Fruit fly (Drosophila melanogaster) whole organism, embryonic: ENCODE measurements around the gene CG42299.
A peak's percentile ranks its signal among the peaks of the same experiment; 100 is the strongest.

ENCODE experiments used
- Abd-B ChIP-seq: fragments of 200-800 bp; sonication (Bioruptor generic); optimal IDR thresholded peaks from 2 replicates; lab custom pipeline; 2018; ENCODE audit warnings: missing biosample characterization, mild to moderate bottlenecking, missing genetic modification characterization, moderate library complexity
- Asciz ChIP-seq: fragments of 200-800 bp; sonication (Bioruptor generic); optimal IDR thresholded peaks from 2 replicates; lab custom pipeline; 2017; ENCODE audit warnings: missing biosample characterization, mild to moderate bottlenecking, missing genetic modification characterization, missing genetic modification reagents
- Atf6 ChIP-seq: fragments of 200-800 bp; sonication (Bioruptor generic); IDR thresholded peaks from 2 replicates; pipeline ENCODE4 v1.3.6; 2022; ENCODE audit warnings: missing biosample characterization, missing genetic modification characterization
- Bgb ChIP-seq: fragments of 200-800 bp; sonication (Bioruptor generic); IDR thresholded peaks from 2 replicates; pipeline ENCODE4 v1.3.6; 2022; ENCODE audit warnings: missing biosample characterization, missing genetic modification characterization; ENCODE audit not compliant: partially characterized antibody
- C15 ChIP-seq: fragments of 200-800 bp; sonication (Bioruptor generic); IDR thresholded peaks from 3 replicates; pipeline ENCODE4 v1.3.6; 2022; ENCODE audit warnings: missing biosample characterization, missing genetic modification characterization
- CG10321 ChIP-seq: fragments of 200-800 bp; sonication (Bioruptor generic); IDR thresholded peaks from 2 replicates; pipeline ENCODE4 v1.3.6; 2022; ENCODE audit warnings: missing biosample characterization, missing genetic modification characterization
- CG10565 ChIP-seq: fragments of 200-800 bp; sonication (Bioruptor generic); optimal IDR thresholded peaks from 3 replicates; lab custom pipeline; 2016; ENCODE audit warnings: missing biosample characterization, mild to moderate bottlenecking, missing genetic modification characterization
- CG10654 ChIP-seq: fragments of 200-800 bp; sonication (Bioruptor generic); optimal IDR thresholded peaks from 2 replicates; lab custom pipeline; 2016; ENCODE audit warnings: missing biosample characterization, missing genetic modification characterization
- CG12155 ChIP-seq: fragments of 200-800 bp; sonication (Bioruptor generic); optimal IDR thresholded peaks from 3 replicates; lab custom pipeline; 2016; ENCODE audit warnings: missing biosample characterization, missing genetic modification characterization
- CG12769 ChIP-seq: fragments of 200-800 bp; sonication (Bioruptor generic); optimal IDR thresholded peaks from 2 replicates; lab custom pipeline; 2019; ENCODE audit warnings: missing biosample characterization, mild to moderate bottlenecking, missing genetic modification characterization, moderate library complexity
- CG13123 ChIP-seq: fragments of 200-800 bp; sonication (Bioruptor generic); optimal IDR thresholded peaks from 2 replicates; lab custom pipeline; 2016; ENCODE audit warnings: missing biosample characterization, missing genetic modification characterization
- CG14050 ChIP-seq: fragments of 200-800 bp; sonication (Bioruptor generic); IDR thresholded peaks from 3 replicates; pipeline ENCODE4 v1.3.6; 2022; ENCODE audit warnings: missing biosample characterization, missing genetic modification characterization
- CG17359 ChIP-seq: fragments of 200-800 bp; sonication (Bioruptor generic); optimal IDR thresholded peaks from 3 replicates; lab custom pipeline; 2018; ENCODE audit warnings: missing biosample characterization, mild to moderate bottlenecking, missing genetic modification characterization, moderate library complexity
- CG17568 ChIP-seq: fragments of 200-800 bp; sonication (Bioruptor generic); optimal IDR thresholded peaks from 2 replicates; lab custom pipeline; 2018; ENCODE audit warnings: missing biosample characterization, mild to moderate bottlenecking, missing genetic modification characterization, moderate library complexity
- CG17829 ChIP-seq: fragments of 200-800 bp; optimal IDR thresholded peaks from 2 replicates; lab custom pipeline; 2019; ENCODE audit warnings: missing biosample characterization, mild to moderate bottlenecking, missing genetic modification characterization, moderate library complexity
- CG2889 ChIP-seq: fragments of 200-800 bp; sonication (Bioruptor generic); IDR thresholded peaks from 3 replicates; pipeline ENCODE4 v1.3.6; 2022; ENCODE audit warnings: missing biosample characterization, missing genetic modification characterization
- CG32767 ChIP-seq: fragments of 200-800 bp; sonication (Bioruptor generic); IDR thresholded peaks from 2 replicates; pipeline ENCODE4 v1.3.6; 2022; ENCODE audit warnings: missing biosample characterization, missing genetic modification characterization
- CG3407 ChIP-seq: fragments of 200-800 bp; sonication (Bioruptor generic); optimal IDR thresholded peaks from 2 replicates; lab custom pipeline; 2018; ENCODE audit warnings: missing biosample characterization, mild to moderate bottlenecking, missing genetic modification characterization
- CG34224 ChIP-seq: fragments of 200-800 bp; sonication (Bioruptor generic); IDR thresholded peaks from 3 replicates; pipeline ENCODE4 v1.3.6; 2022; ENCODE audit warnings: missing biosample characterization, missing genetic modification characterization; ENCODE audit not compliant: partially characterized antibody
- CG3838 ChIP-seq: fragments of 200-800 bp; sonication (Bioruptor generic); optimal IDR thresholded peaks from 3 replicates; lab custom pipeline; 2016; ENCODE audit warnings: missing biosample characterization, missing genetic modification characterization
- CG6272 ChIP-seq: fragments of 200-800 bp; sonication (Bioruptor generic); IDR thresholded peaks from 2 replicates; pipeline ENCODE4 v1.3.6; 2022; ENCODE audit warnings: missing biosample characterization, missing genetic modification characterization
- CG8765 ChIP-seq: fragments of 200-800 bp; sonication (Bioruptor generic); IDR thresholded peaks from 2 replicates; pipeline ENCODE4 v1.3.6; 2022; ENCODE audit warnings: missing biosample characterization, missing genetic modification characterization
- CG9437 ChIP-seq: fragments of 200-800 bp; sonication (Bioruptor generic); optimal IDR thresholded peaks from 2 replicates; lab custom pipeline; 2018; ENCODE audit warnings: missing biosample characterization, mild to moderate bottlenecking, missing genetic modification characterization
- CG9609 ChIP-seq: fragments of 200-800 bp; sonication (Bioruptor generic); optimal IDR thresholded peaks from 3 replicates; lab custom pipeline; 2016; ENCODE audit warnings: missing biosample characterization, missing genetic modification characterization
- E2f2 ChIP-seq: fragments of 200-800 bp; sonication (Bioruptor generic); IDR thresholded peaks from 2 replicates; pipeline ENCODE4 v1.3.6; 2022; ENCODE audit warnings: missing biosample characterization, missing genetic modification characterization
- H2.0 ChIP-seq: fragments of 200-800 bp; sonication (Bioruptor generic); IDR thresholded peaks from 2 replicates; pipeline ENCODE4 v1.3.6; 2022; ENCODE audit warnings: missing biosample characterization, missing genetic modification characterization
- HLHmδ ChIP-seq: fragments of 200-800 bp; sonication (Bioruptor generic); optimal IDR thresholded peaks from 2 replicates; lab custom pipeline; 2018; ENCODE audit warnings: missing biosample characterization, mild to moderate bottlenecking, missing genetic modification characterization, moderate library complexity
- Rfx ChIP-seq: fragments of 200-800 bp; sonication (Bioruptor generic); IDR thresholded peaks from 2 replicates; pipeline ENCODE4 v1.3.6; 2022; ENCODE audit warnings: missing biosample characterization, missing genetic modification characterization
- Scr ChIP-seq: fragments of 200-800 bp; sonication (Bioruptor generic); IDR thresholded peaks from 2 replicates; pipeline ENCODE4 v1.3.6; 2022; ENCODE audit warnings: missing biosample characterization, missing genetic modification characterization; ENCODE audit not compliant: partially characterized antibody
- ac ChIP-seq: fragments of 200-800 bp; sonication (Bioruptor generic); optimal IDR thresholded peaks from 3 replicates; lab custom pipeline; 2017; ENCODE audit warnings: missing biosample characterization, mild to moderate bottlenecking, missing genetic modification characterization
- ara ChIP-seq: fragments of 200-800 bp; sonication (Bioruptor generic); IDR thresholded peaks from 2 replicates; pipeline ENCODE4 v1.3.6; 2022; ENCODE audit warnings: missing biosample characterization, missing genetic modification characterization
- bsh ChIP-seq, 2 experiments: fragments of 200-800 bp; sonication (Bioruptor generic); optimal IDR thresholded peaks; 2 replicates each; lab custom pipeline; 2017 to 2018; ENCODE audit warnings: mild to moderate bottlenecking in 2 of 2, missing biosample characterization in 2 of 2, missing genetic modification characterization in 2 of 2, moderate library complexity in 1 of 2
- cas ChIP-seq: fragments of 200-800 bp; sonication (Bioruptor generic); IDR thresholded peaks from 2 replicates; pipeline ENCODE4 v1.3.6; 2022; ENCODE audit warnings: missing biosample characterization, missing genetic modification characterization
- cato ChIP-seq: fragments of 200-800 bp; sonication (Bioruptor generic); optimal IDR thresholded peaks from 2 replicates; lab custom pipeline; 2016; ENCODE audit warnings: missing biosample characterization, missing genetic modification characterization, borderline replicate concordance
- cg ChIP-seq: fragments of 200-800 bp; sonication (Bioruptor generic); optimal IDR thresholded peaks from 3 replicates; lab custom pipeline; 2019; ENCODE audit warnings: missing biosample characterization, mild to moderate bottlenecking, missing genetic modification characterization, moderate library complexity
- crc ChIP-seq: fragments of 200-800 bp; sonication (Bioruptor generic); optimal IDR thresholded peaks from 2 replicates; lab custom pipeline; 2016; ENCODE audit warnings: missing biosample characterization, missing genetic modification characterization
- dati ChIP-seq: fragments of 200-800 bp; sonication (Bioruptor generic); IDR thresholded peaks from 2 replicates; pipeline ENCODE4 v1.3.6; 2022; ENCODE audit warnings: missing biosample characterization, missing genetic modification characterization
- dmrt11E ChIP-seq: fragments of 200-800 bp; sonication (Bioruptor generic); optimal IDR thresholded peaks from 3 replicates; lab custom pipeline; 2018; ENCODE audit warnings: missing biosample characterization, mild to moderate bottlenecking, missing genetic modification characterization, moderate library complexity
- h ChIP-seq: fragments of >200 bp; optimal IDR thresholded peaks from 2 replicates; lab custom pipeline; 2017
- ham ChIP-seq: fragments of 200-800 bp; sonication (Bioruptor generic); IDR thresholded peaks from 2 replicates; pipeline ENCODE4 v1.3.6; 2022; ENCODE audit warnings: missing biosample characterization, missing genetic modification characterization
- kah ChIP-seq: fragments of 200-800 bp; sonication (Bioruptor generic); optimal IDR thresholded peaks from 2 replicates; lab custom pipeline; 2018; ENCODE audit warnings: missing biosample characterization, mild to moderate bottlenecking, missing genetic modification characterization
- nom ChIP-seq: fragments of 200-800 bp; sonication (Bioruptor generic); optimal IDR thresholded peaks from 2 replicates; lab custom pipeline; 2017; ENCODE audit warnings: missing biosample characterization, missing genetic modification characterization, mild to moderate bottlenecking, moderate library complexity, missing genetic modification reagents
- p53 ChIP-seq: fragments of 200-800 bp; sonication (Bioruptor generic); optimal IDR thresholded peaks from 2 replicates; lab custom pipeline; 2016; ENCODE audit warnings: missing biosample characterization, missing genetic modification characterization
- ro ChIP-seq: fragments of 200-800 bp; sonication (Bioruptor generic); IDR thresholded peaks from 2 replicates; pipeline ENCODE4 v1.3.6; 2022; ENCODE audit warnings: missing biosample characterization, missing genetic modification characterization
- sd ChIP-seq: fragments of 200-800 bp; sonication (Bioruptor generic); optimal IDR thresholded peaks from 3 replicates; lab custom pipeline; 2018; ENCODE audit warnings: missing biosample characterization, mild to moderate bottlenecking, missing genetic modification characterization, moderate library complexity
- seq ChIP-seq: fragments of 200-800 bp; sonication (Bioruptor generic); IDR thresholded peaks from 2 replicates; pipeline ENCODE4 v1.3.6; 2022; ENCODE audit warnings: missing biosample characterization, missing genetic modification characterization
- twi ChIP-seq: fragments of 200-800 bp; optimal IDR thresholded peaks from 2 replicates; lab custom pipeline; 2019; ENCODE audit warnings: missing biosample characterization, mild to moderate bottlenecking, missing genetic modification characterization, moderate library complexity
- unpg ChIP-seq: fragments of 200-800 bp; sonication (Bioruptor generic); optimal IDR thresholded peaks from 3 replicates; lab custom pipeline; 2018; ENCODE audit warnings: missing biosample characterization, mild to moderate bottlenecking, missing genetic modification characterization, moderate library complexity
- zfh2 ChIP-seq: fragments of 200-800 bp; sonication (Bioruptor generic); optimal IDR thresholded peaks from 2 replicates; lab custom pipeline; 2016; ENCODE audit warnings: missing biosample characterization, missing genetic modification characterization

CG42299 gene

DNA sequence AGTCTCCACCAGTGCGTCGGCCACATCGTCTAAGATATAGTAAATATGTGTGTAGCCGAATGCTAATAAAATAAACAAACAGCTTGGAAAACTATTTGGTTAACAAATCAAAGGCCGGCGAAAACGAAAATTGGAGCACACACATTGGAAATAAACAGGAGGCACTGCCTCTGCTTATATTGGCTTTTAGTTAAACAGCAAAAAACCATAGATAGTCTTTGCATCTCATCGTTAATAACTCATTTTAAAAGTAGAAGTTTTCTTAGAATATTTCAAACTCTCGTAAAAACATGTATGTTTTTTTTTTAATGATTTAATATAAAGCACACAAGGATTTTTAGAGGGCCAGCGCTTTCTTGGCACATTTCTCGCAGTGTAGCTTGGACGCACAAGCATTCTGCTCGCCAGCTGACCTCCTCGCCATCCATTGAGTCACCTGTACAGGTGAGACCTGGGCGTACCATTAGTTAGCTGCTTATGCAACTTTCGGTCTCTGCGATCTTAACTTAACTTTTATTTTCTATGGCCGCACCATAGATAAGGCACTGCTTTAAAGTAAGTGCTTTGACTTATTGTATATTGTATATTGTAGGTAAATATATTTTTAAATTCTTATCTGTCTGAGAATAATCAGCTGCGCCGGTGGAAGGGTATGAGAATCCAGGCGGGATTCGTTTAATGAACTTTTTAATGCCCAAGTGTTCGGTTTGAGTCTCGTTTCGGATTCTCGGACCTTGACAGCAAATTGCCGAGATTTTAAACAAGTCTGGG is 16.4 kb upstream of the CG42299 start (continued):
- peak; percentile 18 for TF ChIP-seq dmrt11E (tag; lab: Kevin White, UChicago)
- TF ChIP-seq HLHmδ (GFP tag; lab: Kevin White, UChicago), result no peak
- no peak for TF ChIP-seq CG12155 (GFP tag; lab: Kevin White, UChicago)
- TF ChIP-seq h, result no peak
- TF ChIP-seq CG34224 (GFP tag; lab: Robert Waterston, UW), result no peak
- no peak for TF ChIP-seq CG12769
- TF ChIP-seq Abd-B (GFP tag; lab: Kevin White, UChicago), result no peak
- TF ChIP-seq crc (GFP tag; lab: Kevin White, UChicago), result no peak
- TF ChIP-seq nom (GFP tag; lab: Kevin White, UChicago), result no peak
- peak in 1 of 2 experiments; percentile 57 for TF ChIP-seq bsh (GFP tag; optimal IDR thresholded peaks at IDR 0.05; lab: Kevin White, UChicago)
- TF ChIP-seq CG9437, result no peak
- TF ChIP-seq CG10654 (GFP tag; lab: Kevin White, UChicago), result peak; percentile 28
- TF ChIP-seq cas (GFP tag; lab: Robert Waterston, UW), result no peak
- no peak for TF ChIP-seq CG17568 (GFP tag; lab: Kevin White, UChicago)
- no peak for TF ChIP-seq CG9609 (GFP tag; lab: Kevin White, UChicago)
- no peak for TF ChIP-seq ham
- no peak for TF ChIP-seq CG2889 (GFP tag; lab: Robert Waterston, UW)
- peak; percentile 32; the same call in 1 of the 2 replicates for TF ChIP-seq E2f2 (GFP tag; lab: Robert Waterston, UW)
- TF ChIP-seq, all 482 proteins: peak for 169

DNA sequence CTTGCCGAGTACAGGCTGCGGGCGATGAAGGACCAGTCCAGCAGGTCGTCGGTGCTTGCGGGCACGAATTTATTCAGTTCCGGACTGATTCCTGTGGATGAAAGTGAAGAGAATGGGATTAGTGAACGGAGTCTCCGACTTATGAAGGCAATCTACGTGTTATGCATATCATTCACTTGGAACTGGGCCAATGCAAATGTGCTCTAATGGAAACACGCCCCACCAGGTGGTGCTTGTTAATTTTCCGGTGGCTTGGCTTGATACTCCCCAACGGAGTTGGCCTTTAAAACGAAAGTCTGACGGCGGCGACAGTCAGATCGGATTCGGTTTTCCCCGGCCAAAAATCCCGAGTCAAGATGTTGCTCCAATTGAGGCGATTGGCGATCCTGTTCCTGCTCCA is 11.9 kb upstream of the CG42299 start, which contains the start of gene Alp11:
TSS of gene Alp11 (plus strand) at position 301 of the 400 bp plus-strand sequence.
- no peak for TF ChIP-seq unpg (GFP tag; lab: Kevin White, UChicago)
- TF ChIP-seq CG6272 (GFP tag; lab: Robert Waterston, UW), result no peak
- TF ChIP-seq CG14050 (GFP tag; lab: Robert Waterston, UW), result no peak
- TF ChIP-seq CG10321 (GFP tag; lab: Robert Waterston, UW), result no peak
- no peak for TF ChIP-seq kah
- TF ChIP-seq Atf6 (GFP tag; lab: Robert Waterston, UW), result no peak
- no peak for TF ChIP-seq CG10565 (GFP tag; lab: Kevin White, UChicago)
- TF ChIP-seq CG32767, result no peak
- TF ChIP-seq Rfx (GFP tag; lab: Robert Waterston, UW), result no peak
- no peak for TF ChIP-seq ro (GFP tag; lab: Robert Waterston, UW)
- TF ChIP-seq Asciz (GFP tag; lab: Kevin White, UChicago), result no peak
- TF ChIP-seq sd, result no peak
- no peak for TF ChIP-seq CG17359
- TF ChIP-seq C15 (GFP tag; lab: Robert Waterston, UW), result no peak
- no peak for TF ChIP-seq CG3838 (GFP tag; lab: Kevin White, UChicago)
- TF ChIP-seq zfh2 (GFP tag; lab: Kevin White, UChicago), result no peak
- no peak for TF ChIP-seq dati
- no peak for TF ChIP-seq ac
- TF ChIP-seq H2.0 (GFP tag; lab: Robert Waterston, UW), result no peak

DNA sequence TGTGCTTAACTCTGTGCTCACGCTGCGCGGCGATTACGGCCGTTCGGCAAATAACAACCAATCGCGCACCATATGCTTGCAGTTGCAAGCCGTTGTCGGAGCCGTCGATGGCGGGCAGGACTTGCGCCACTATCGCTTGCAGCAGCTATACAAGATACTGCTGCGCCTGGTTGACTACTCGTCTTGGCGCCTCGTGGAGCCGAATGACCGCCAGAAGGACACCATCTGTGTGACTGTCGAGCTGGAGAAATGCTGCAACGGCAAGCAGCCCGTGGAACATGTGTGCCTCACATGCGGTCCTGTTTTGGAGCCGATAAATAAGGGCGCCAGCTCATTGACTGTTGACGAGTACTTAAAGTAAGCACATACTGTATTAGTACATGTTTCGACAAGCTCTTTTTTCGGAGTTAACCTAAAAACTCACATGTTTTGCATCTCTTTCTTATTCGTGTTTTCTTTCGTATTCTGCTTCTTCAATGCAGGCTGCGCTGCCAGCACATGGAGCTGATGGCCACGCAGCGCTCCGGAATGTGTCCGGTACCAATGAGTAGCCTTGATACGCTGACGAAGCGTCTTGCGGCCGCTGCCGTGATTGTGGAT is 8.5 kb upstream of the CG42299 start:
- no peak for TF ChIP-seq Bgb (GFP tag; lab: Robert Waterston, UW)
- peak; percentile 96 for TF ChIP-seq twi
- no peak for TF ChIP-seq CG3407 (GFP tag; lab: Kevin White, UChicago)
- no peak for TF ChIP-seq ara (GFP tag; lab: Robert Waterston, UW)
- no peak for TF ChIP-seq seq (GFP tag; lab: Robert Waterston, UW)
- no peak for TF ChIP-seq CG13123 (GFP tag; lab: Kevin White, UChicago)
- TF ChIP-seq Scr (GFP tag; lab: Robert Waterston, UW), result no peak
- no peak for TF ChIP-seq cato
- TF ChIP-seq CG17829, result no peak
- no peak for TF ChIP-seq cg (GFP tag; lab: Kevin White, UChicago)
- TF ChIP-seq p53, result peak; percentile 86
- TF ChIP-seq CG8765 (GFP tag; lab: Robert Waterston, UW), result no peak
